Worm (Caenorhabditis elegans) whole organism, L3 larva: ENCODE results near the gene egl-38.

Experiments
- aly-2 ChIP-seq: fragments of 150-350 bp; optimal IDR thresholded peaks from 2 replicates; lab custom pipeline; 2014; ENCODE audit warnings: missing biosample characterization, missing genetic modification characterization
- ama-1 ChIP-seq: fragments of 150-350 bp; optimal IDR thresholded peaks from 2 replicates; lab custom pipeline; 2018
- ceh-16 ChIP-seq: sonication (generic microtip); optimal IDR thresholded peaks from 2 replicates; lab custom pipeline; 2017; ENCODE audit warnings: missing biosample characterization, missing genetic modification characterization
- ceh-28 ChIP-seq: fragments of 150-350 bp; optimal IDR thresholded peaks from 2 replicates; lab custom pipeline; 2014; ENCODE audit warnings: missing biosample characterization, missing genetic modification reagents, missing genetic modification characterization
- ceh-9 ChIP-seq: sonication (generic microtip); optimal IDR thresholded peaks from 2 replicates; lab custom pipeline; 2018; ENCODE audit warnings: missing biosample characterization, missing genetic modification characterization
- daf-12 ChIP-seq: fragments of 150-350 bp; optimal IDR thresholded peaks from 2 replicates; lab custom pipeline; 2014; ENCODE audit warnings: missing biosample characterization, missing genetic modification reagents, missing genetic modification characterization
- egl-27 ChIP-seq: sonication (generic microtip); optimal IDR thresholded peaks from 4 replicates; lab custom pipeline; 2017; ENCODE audit warnings: missing biosample characterization, missing genetic modification reagents, missing genetic modification characterization
- egl-5 ChIP-seq: fragments of 150-350 bp; optimal IDR thresholded peaks from 2 replicates; lab custom pipeline; 2017; ENCODE audit warnings: missing biosample characterization, missing genetic modification reagents, missing genetic modification characterization, inconsistent platforms
- elt-2 ChIP-seq: sonication (generic microtip); optimal IDR thresholded peaks from 2 replicates; lab custom pipeline; 2016; ENCODE audit warnings: missing genetic modification reagents, mild to moderate bottlenecking, missing genetic modification characterization, missing compliant biosample characterization
- elt-3 ChIP-seq, 3 experiments: fragments of 150-350 bp in 1 of 3; sonication (generic microtip) in 2 of 3; optimal IDR thresholded peaks; 2 replicates in 2 of 3; 4 replicates in 1 of 3; lab custom pipeline; 2014 to 2017; ENCODE audit warnings: missing biosample characterization in 3 of 3, missing genetic modification characterization in 3 of 3
- eor-1 ChIP-seq, 2 experiments: fragments of 150-350 bp; optimal IDR thresholded peaks; 2 replicates each; lab custom pipeline; 2014 to 2018; ENCODE audit warnings: missing biosample characterization in 2 of 2, missing genetic modification characterization in 2 of 2
- fkh-10 ChIP-seq: sonication (generic microtip); optimal IDR thresholded peaks from 2 replicates; lab custom pipeline; 2017; ENCODE audit warnings: missing biosample characterization, missing genetic modification reagents, missing genetic modification characterization
- fkh-2 ChIP-seq: fragments of 150-350 bp; optimal IDR thresholded peaks from 2 replicates; lab custom pipeline; 2014; ENCODE audit warnings: missing biosample characterization, missing genetic modification reagents, missing genetic modification characterization
- fos-1 ChIP-seq: fragments of 150-350 bp; optimal IDR thresholded peaks from 2 replicates; lab custom pipeline; 2014; ENCODE audit warnings: missing biosample characterization, missing genetic modification characterization
- hmg-11 ChIP-seq: sonication (generic microtip); optimal IDR thresholded peaks from 2 replicates; lab custom pipeline; 2016; ENCODE audit warnings: missing genetic modification characterization, missing compliant biosample characterization
- jun-1 ChIP-seq: fragments of 150-350 bp; optimal IDR thresholded peaks from 2 replicates; lab custom pipeline; 2014; ENCODE audit warnings: missing biosample characterization, missing genetic modification reagents, missing genetic modification characterization
- lin-15B ChIP-seq: fragments of 150-350 bp; optimal IDR thresholded peaks from 2 replicates; lab custom pipeline; 2014; ENCODE audit warnings: missing biosample characterization, missing genetic modification characterization
- lin-39 ChIP-seq: fragments of 150-350 bp; optimal IDR thresholded peaks from 2 replicates; lab custom pipeline; 2018; ENCODE audit warnings: missing biosample characterization, missing genetic modification reagents, missing genetic modification characterization
- lsy-12 ChIP-seq: sonication (generic microtip); optimal IDR thresholded peaks from 2 replicates; lab custom pipeline; 2016; ENCODE audit warnings: mild to moderate bottlenecking, missing genetic modification characterization, missing compliant biosample characterization
- nfya-1 ChIP-seq: sonication (generic microtip); optimal IDR thresholded peaks from 2 replicates; lab custom pipeline; 2017; ENCODE audit warnings: missing genetic modification characterization, mild to moderate bottlenecking, missing compliant biosample characterization, antibody characterized with exemption, moderate library complexity; ENCODE audit not compliant: insufficient read depth
- nhr-12 ChIP-seq: fragments of 150-350 bp; optimal IDR thresholded peaks from 2 replicates; lab custom pipeline; 2014; ENCODE audit warnings: missing biosample characterization, missing genetic modification characterization
- nhr-23 ChIP-seq: fragments of 150-350 bp; optimal IDR thresholded peaks from 2 replicates; lab custom pipeline; 2014; ENCODE audit warnings: missing biosample characterization, missing genetic modification reagents, missing genetic modification characterization
- nhr-25 ChIP-seq: sonication (generic microtip); optimal IDR thresholded peaks from 2 replicates; lab custom pipeline; 2017; ENCODE audit warnings: missing biosample characterization, missing genetic modification characterization
- nhr-28 ChIP-seq: fragments of 150-350 bp; optimal IDR thresholded peaks from 2 replicates; lab custom pipeline; 2014; ENCODE audit warnings: missing biosample characterization, missing genetic modification characterization
- nhr-43 ChIP-seq: sonication (generic microtip); optimal IDR thresholded peaks from 2 replicates; lab custom pipeline; 2016; ENCODE audit warnings: mild to moderate bottlenecking, missing genetic modification characterization, missing compliant biosample characterization; ENCODE audit not compliant: poor library complexity, severe bottlenecking
- nhr-67 ChIP-seq: fragments of 150-350 bp; optimal IDR thresholded peaks from 2 replicates; lab custom pipeline; 2014; ENCODE audit warnings: missing biosample characterization, missing genetic modification characterization
- nhr-76 ChIP-seq: fragments of 150-350 bp; sonication (generic microtip); optimal IDR thresholded peaks from 5 replicates; lab custom pipeline; 2014; ENCODE audit warnings: missing biosample characterization, missing genetic modification characterization
- nhr-77 ChIP-seq: fragments of 150-350 bp; optimal IDR thresholded peaks from 2 replicates; lab custom pipeline; 2014; ENCODE audit warnings: missing biosample characterization, missing genetic modification characterization
- pha-4 ChIP-seq: fragments of 150-350 bp; optimal IDR thresholded peaks from 2 replicates; lab custom pipeline; 2014; ENCODE audit warnings: missing biosample characterization, missing genetic modification reagents, missing genetic modification characterization
- pqm-1 ChIP-seq: fragments of 150-350 bp; optimal IDR thresholded peaks from 2 replicates; lab custom pipeline; 2017; ENCODE audit warnings: missing biosample characterization, missing genetic modification characterization, inconsistent platforms
- skn-1 ChIP-seq: fragments of 150-350 bp; optimal IDR thresholded peaks from 2 replicates; lab custom pipeline; 2014; ENCODE audit warnings: missing biosample characterization, missing genetic modification characterization
- tbx-2 ChIP-seq: sonication (generic microtip); optimal IDR thresholded peaks from 2 replicates; lab custom pipeline; 2016; ENCODE audit warnings: mild to moderate bottlenecking, missing genetic modification characterization, missing compliant biosample characterization
- unc-39 ChIP-seq: sonication (generic microtip); optimal IDR thresholded peaks from 4 replicates; lab custom pipeline; 2017; ENCODE audit warnings: missing biosample characterization, missing genetic modification characterization
- unc-62 ChIP-seq: fragments of 150-350 bp; sonication (generic microtip); optimal IDR thresholded peaks from 4 replicates; lab custom pipeline; 2014; ENCODE audit warnings: missing biosample characterization, missing genetic modification reagents, missing genetic modification characterization
- ztf-11 ChIP-seq: fragments of 150-350 bp; optimal IDR thresholded peaks from 2 replicates; lab custom pipeline; 2014; ENCODE audit warnings: missing biosample characterization, missing genetic modification characterization
- ztf-4 ChIP-seq: fragments of 150-350 bp; optimal IDR thresholded peaks from 2 replicates; lab custom pipeline; 2014; ENCODE audit warnings: missing biosample characterization, missing genetic modification characterization

egl-38 gene

ce11 chrIV:10128446-10128845 lies 18.1 kb upstream of the egl-38 start:
- no peak for TF ChIP-seq ceh-9
- no peak for TF ChIP-seq nhr-77 (tag; lab: Kevin White, UChicago)
- TF ChIP-seq fkh-10, result no peak
- no peak for TF ChIP-seq nhr-23 (tag; lab: Kevin White, UChicago)
- TF ChIP-seq lsy-12 (tag; lab: Kevin White, UChicago), result no peak
- TF ChIP-seq tbx-2 (tag; lab: Kevin White, UChicago), result no peak
- no peak for TF ChIP-seq nhr-25 (tag; lab: Kevin White, UChicago)
- no peak for TF ChIP-seq nhr-43 (tag; lab: Kevin White, UChicago)
- TF ChIP-seq ztf-11 (tag; lab: Kevin White, UChicago), result no peak
- TF ChIP-seq ama-1 (lab: Kevin White, UChicago), result no peak
- no peak for TF ChIP-seq daf-12 (tag; lab: Kevin White, UChicago)
- TF ChIP-seq skn-1 (tag; lab: Kevin White, UChicago), result no peak
- TF ChIP-seq nhr-12, result no peak
- TF ChIP-seq elt-2 (tag; lab: Kevin White, UChicago), result no peak
- TF ChIP-seq pqm-1 (tag; lab: Kevin White, UChicago), result no peak

- TF ChIP-seq unc-62 (GFP tag; lab: Kevin White, UChicago) (no peak), egl-27 (tag; lab: Kevin White, UChicago) (no peak)
- TF ChIP-seq, all 47 proteins: peak for 0
These were observed 16.2 kb upstream of the egl-38 start, which contains the start of gene ctf-18 for ce11 chrIV:10126544-10126943. ctf-18 (minus strand) TSS chrIV:10126644.

- TF ChIP-seq unc-39 (tag; lab: Kevin White, UChicago), result no peak
- TF ChIP-seq nhr-28 (tag; lab: Kevin White, UChicago), result no peak
- TF ChIP-seq ztf-11 (tag; lab: Kevin White, UChicago), result no peak
- no peak for TF ChIP-seq hmg-11 (tag; lab: Kevin White, UChicago)
- TF ChIP-seq fos-1 (tag; lab: Kevin White, UChicago), result no peak
- no peak for TF ChIP-seq fkh-2 (tag; lab: Kevin White, UChicago)
- TF ChIP-seq egl-5 (tag; lab: Kevin White, UChicago), result no peak
- no peak for TF ChIP-seq eor-1 (tag; optimal IDR thresholded peaks at IDR 0.05; lab: Kevin White, UChicago)
- TF ChIP-seq aly-2 (tag; lab: Kevin White, UChicago), result no peak
- TF ChIP-seq elt-2 (tag; lab: Kevin White, UChicago), result no peak
These were observed 11.9 kb upstream of the egl-38 start, which contains the start of gene irld-21 for ce11 chrIV:10122205-10122604. irld-21 (minus strand) TSS chrIV:10122305.

ce11 chrIV:10116765-10117164 lies 6.4 kb upstream of the egl-38 start:
- TF ChIP-seq ceh-16 (no peak), elt-2 (tag; lab: Kevin White, UChicago) (no peak), elt-3 (tag; optimal IDR thresholded peaks at IDR 0.05; lab: Kevin White, UChicago) (no peak), jun-1 (tag; lab: Kevin White, UChicago) (no peak), ama-1 (lab: Kevin White, UChicago) (no peak), nhr-67 (tag; lab: Kevin White, UChicago) (no peak), lsy-12 (tag; lab: Kevin White, UChicago) (no peak), lin-39 (tag; lab: Kevin White, UChicago) (no peak), eor-1 (tag; optimal IDR thresholded peaks at IDR 0.05; lab: Kevin White, UChicago) (no peak), ztf-4 (tag; lab: Kevin White, UChicago) (no peak), egl-27 (tag; lab: Kevin White, UChicago) (no peak)
- TF ChIP-seq, all 47 proteins: peak for 0

ce11 chrIV:10115142-10115541 lies 4.8 kb upstream of the egl-38 start, which contains the start of gene C04G2.10:
C04G2.10 (plus strand) TSS chrIV:10115442.
- TF ChIP-seq nhr-76 (tag; lab: Kevin White, UChicago), result no peak
- no peak for TF ChIP-seq pha-4
- no peak for TF ChIP-seq lin-15B
- no peak for TF ChIP-seq egl-5 (tag; lab: Kevin White, UChicago)
- TF ChIP-seq ceh-28 (tag; lab: Kevin White, UChicago), result no peak
- no peak for TF ChIP-seq nfya-1 (tag; lab: Kevin White, UChicago)
